Fruit fly (Drosophila melanogaster): ENCODE results near the gene CG5577.
A peak's percentile ranks its signal among the peaks of the same experiment; 100 is the strongest.

CG5577 gene

DNA sequence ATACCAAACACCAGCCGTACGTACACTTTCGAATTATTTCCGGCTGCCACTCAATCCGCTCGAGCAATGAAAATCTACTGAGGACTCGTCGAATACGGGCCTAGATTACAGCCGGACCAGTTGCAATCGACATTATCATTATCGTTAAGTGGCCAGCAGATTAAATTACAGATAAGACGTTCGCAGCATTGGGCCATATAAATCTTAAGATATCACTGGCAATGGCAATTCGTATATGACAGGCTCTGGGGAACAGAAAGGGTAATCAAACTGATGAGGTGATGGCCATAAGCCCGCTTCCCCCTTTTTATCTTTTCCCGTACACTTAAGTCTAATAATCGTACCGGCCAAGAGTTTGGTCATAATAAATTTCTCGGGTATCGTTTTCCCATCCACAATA, 27.2 kb downstream of the CG5577 start, which contains the start of gene Cln3 (continued):
- peak; percentile 16; the same call in 1 of the 2 replicates for TF ChIP-seq Rfx (GFP tag; IDR thresholded peaks at IDR 0.05)

DNA sequence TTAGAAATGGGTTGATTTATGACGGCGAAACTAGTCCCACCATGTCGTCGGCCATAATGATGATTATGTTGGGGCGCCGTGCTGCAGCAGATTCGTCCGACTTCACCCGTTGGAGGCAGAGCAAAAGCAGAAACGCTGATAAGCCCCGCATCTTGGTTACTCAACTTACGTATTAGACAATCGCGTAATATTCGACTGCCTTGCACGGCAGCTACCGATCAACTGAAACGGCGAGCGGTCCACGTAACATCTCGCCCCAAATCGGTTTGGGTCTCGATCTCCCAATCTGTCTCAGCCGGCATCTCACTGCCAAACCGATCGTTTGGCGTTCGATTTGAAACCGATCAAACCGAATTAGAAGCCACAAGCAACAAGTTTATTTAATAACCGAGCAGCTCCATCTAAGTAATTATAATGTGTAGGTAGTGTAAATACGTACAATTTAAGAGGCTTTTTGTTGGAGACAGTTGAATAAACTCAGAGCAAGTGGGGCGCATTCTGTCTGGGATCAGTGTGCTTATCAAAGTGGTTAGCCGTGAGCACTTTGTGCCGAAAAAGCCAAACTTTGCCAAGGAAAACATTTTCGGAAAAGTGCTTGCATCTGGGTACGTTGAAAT, 32.5 kb downstream of the CG5577 start, which contains the start of gene CG32191:
Gene CG32191 (minus strand): TSS at position 550 of the 617 bp plus-strand sequence.
- TF ChIP-seq CG13296 (GFP tag; optimal IDR thresholded peaks at IDR 0.05) (peak; percentile 38), CG12071 (GFP tag; optimal IDR thresholded peaks at IDR 0.05) (peak; percentile 32), psq (GFP tag; optimal IDR thresholded peaks at IDR 0.05) (no peak), BtbVII (GFP tag; optimal IDR thresholded peaks at IDR 0.05) (peak; percentile 44), insv (GFP tag; optimal IDR thresholded peaks at IDR 0.05) (no peak), CG32767 (GFP tag; IDR thresholded peaks at IDR 0.05) (no peak), Vsx1 (GFP tag; optimal IDR thresholded peaks at IDR 0.05) (peak; percentile 3), sisA (GFP tag; IDR thresholded peaks at IDR 0.05) (no peak), CG6654 (GFP tag; optimal IDR thresholded peaks at IDR 0.05) (no peak), fru (optimal IDR thresholded peaks at IDR 0.05) (no peak), ci (GFP tag; IDR thresholded peaks at IDR 0.05) (0 out of 3 replicates have a peak, but pooled peaks have one; percentile 31), ATbp (GFP tag; optimal IDR thresholded peaks at IDR 0.05) (peak; percentile 70), NFAT (GFP tag; IDR thresholded peaks at IDR 0.05) (peak; percentile 14; the same call in 1 of the 2 replicates), Fer1 (GFP tag; optimal IDR thresholded peaks at IDR 0.05) (no peak), HHEX (GFP tag; optimal IDR thresholded peaks at IDR 0.05) (peak; percentile 37), CG7987 (GFP tag; optimal IDR thresholded peaks at IDR 0.05) (peak; percentile 27), sug (tag; optimal IDR thresholded peaks at IDR 0.05) (peak; percentile 29), PHDP (tag; optimal IDR thresholded peaks at IDR 0.05) (peak; percentile 22), prd (optimal IDR thresholded peaks at IDR 0.05) (no peak), prd (GFP tag; IDR thresholded peaks at IDR 0.05) (no peak), nerfin-1 (tag; optimal IDR thresholded peaks at IDR 0.05) (no peak), CG12299 (tag; optimal IDR thresholded peaks at IDR 0.05) (no peak), maf-S (GFP tag; optimal IDR thresholded peaks at IDR 0.05) (no peak), CG32532 (GFP tag; IDR thresholded peaks at IDR 0.05) (0 out of 2 replicates have a peak, but pooled peaks have one; percentile 23), ems (GFP tag; optimal IDR thresholded peaks at IDR 0.05) (no peak), CG6813 (GFP tag; optimal IDR thresholded peaks at IDR 0.05) (peak; percentile 37), Meics (GFP tag; optimal IDR thresholded peaks at IDR 0.05) (peak; percentile 34), sob (GFP tag; IDR thresholded peaks at IDR 0.05) (peak; percentile 20; the same call in 1 of the 2 replicates), CG13424 (tag; optimal IDR thresholded peaks at IDR 0.05) (no peak), CrebB (tag; optimal IDR thresholded peaks at IDR 0.05) (peak; percentile 2), CG13775 (GFP tag; optimal IDR thresholded peaks at IDR 0.05) (no peak), CG11696 (GFP tag; IDR thresholded peaks at IDR 0.05) (no peak), CG5180 (GFP tag; optimal IDR thresholded peaks at IDR 0.05) (peak; percentile 95), CG15479 (GFP tag; optimal IDR thresholded peaks at IDR 0.05) (no peak), sens (GFP tag) (peak; percentile 69), cg (GFP tag; optimal IDR thresholded peaks at IDR 0.05) (no peak), CG2678 (tag; optimal IDR thresholded peaks at IDR 0.05) (peak; percentile 44), lab (GFP tag; optimal IDR thresholded peaks at IDR 0.05) (peak; percentile 79), CG6854 (GFP tag; optimal IDR thresholded peaks at IDR 0.05) (peak; percentile 11), CG10543 (GFP tag; optimal IDR thresholded peaks at IDR 0.05) (peak; percentile 44), CG15514 (GFP tag; optimal IDR thresholded peaks at IDR 0.05) (peak; percentile 48), CG9437 (GFP tag; optimal IDR thresholded peaks at IDR 0.05) (peak; percentile 59), fd102C (GFP tag; optimal IDR thresholded peaks at IDR 0.05) (no peak), tin (GFP tag; optimal IDR thresholded peaks at IDR 0.05) (no peak), CG3281 (GFP tag; optimal IDR thresholded peaks at IDR 0.05) (peak; percentile 4), mirr (GFP tag; optimal IDR thresholded peaks at IDR 0.05) (peak; percentile 44), dmrt99B (tag; optimal IDR thresholded peaks at IDR 0.05) (no peak)

Data from whole organism, embryonic.